Fruit fly (Drosophila melanogaster): Measurements from ENCODE around the gene MED31.

MED31 gene

DNA sequence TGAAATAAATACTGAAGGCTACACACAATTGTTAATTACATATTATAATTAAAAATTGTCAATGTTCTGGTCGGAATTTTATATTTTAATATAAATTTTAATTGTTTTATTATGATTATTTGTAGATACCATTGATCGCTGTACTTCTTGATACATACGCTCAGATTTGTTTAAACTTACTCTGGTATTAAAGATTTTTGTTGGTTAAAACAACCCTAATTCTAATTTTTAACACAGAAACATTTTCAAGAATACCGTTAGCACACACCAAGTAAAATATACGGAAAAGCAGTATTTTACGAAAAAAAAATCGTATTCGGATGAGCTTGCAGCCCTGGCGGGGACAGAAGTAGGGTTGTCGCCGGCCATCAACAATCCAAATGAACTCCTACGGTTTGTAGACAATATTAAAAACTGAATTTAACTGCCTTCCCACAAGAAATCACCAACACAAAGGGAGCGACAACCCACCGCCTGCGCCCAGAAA, at the start of gene MED31, which contains the start of the genes CG9775 and slx1 (continued):
- TF ChIP-seq CG6276 (GFP tag; optimal IDR thresholded peaks at IDR 0.05) (no peak), CG31627 (GFP tag; optimal IDR thresholded peaks at IDR 0.05) (peak; percentile 70), CG9139 (GFP tag; optimal IDR thresholded peaks at IDR 0.05) (no peak), dsx (GFP tag; optimal IDR thresholded peaks at IDR 0.05; ENCODE audit: poor library complexity, severe bottlenecking) (peak; percentile 66), CG8119 (GFP tag; IDR thresholded peaks at IDR 0.05) (no peak; the same call in 2 of the 3 replicates), eg (GFP tag; IDR thresholded peaks at IDR 0.05) (peak; percentile 86; the same call in 2 of the 3 replicates), Blimp-1 (GFP tag; optimal IDR thresholded peaks at IDR 0.05) (no peak), CG6163 (GFP tag; IDR thresholded peaks at IDR 0.05) (peak; percentile 79)

DNA sequence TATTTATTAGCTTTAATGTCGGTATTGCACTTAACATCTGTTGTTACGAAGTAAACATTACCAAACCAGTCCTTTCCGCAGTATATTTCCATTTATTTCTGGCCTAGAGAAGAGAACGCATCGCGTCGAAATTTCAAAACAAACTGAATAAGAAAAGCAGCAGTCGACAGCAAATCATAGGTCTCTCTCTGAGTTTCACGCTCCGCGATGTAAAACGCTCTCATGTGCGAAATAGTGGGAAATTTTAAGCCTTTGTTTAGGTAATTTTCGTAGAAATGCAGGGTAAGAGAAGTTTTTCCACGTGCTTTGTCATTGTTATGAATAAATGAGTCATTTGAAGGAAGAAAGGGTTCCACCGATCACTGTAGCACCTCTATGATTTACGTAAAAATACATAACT, 42.1 kb upstream of the MED31 start:
- no peak for TF ChIP-seq CG8319 (GFP tag; optimal IDR thresholded peaks at IDR 0.05)
- no peak for TF ChIP-seq CG31627 (GFP tag; optimal IDR thresholded peaks at IDR 0.05)

DNA sequence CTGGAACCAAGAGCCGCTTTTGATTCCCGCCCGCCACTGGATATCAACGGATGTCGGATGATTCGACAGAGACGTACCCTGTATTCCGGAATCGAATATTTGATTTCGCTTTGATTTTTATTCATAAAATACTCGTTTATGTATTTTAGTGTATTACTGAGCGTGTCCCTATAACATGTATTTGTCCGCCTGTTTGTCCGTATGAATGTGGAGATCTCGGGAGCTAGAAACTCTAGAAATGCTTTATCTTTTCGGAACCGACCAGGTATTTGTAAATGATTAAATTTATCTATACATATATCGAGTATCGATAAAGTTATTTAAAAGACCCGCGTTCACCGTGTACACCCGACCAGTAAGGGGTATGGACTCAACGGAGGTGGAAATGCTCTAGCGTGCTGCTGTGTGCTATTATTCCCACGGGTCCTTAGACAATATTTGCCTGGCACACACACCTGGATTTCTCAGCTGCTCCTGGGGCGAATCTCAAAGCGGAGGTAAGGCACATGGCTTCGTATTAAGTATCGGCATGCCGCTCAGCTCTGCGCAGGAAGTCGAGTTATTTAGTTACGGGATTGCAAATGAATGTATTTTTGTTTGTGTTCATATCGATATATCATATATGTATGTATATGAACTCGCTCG, 39.8 kb upstream of the MED31 start:
- no peak for TF ChIP-seq CG1621 (tag; optimal IDR thresholded peaks at IDR 0.05)
- TF ChIP-seq Eip75B (GFP tag; optimal IDR thresholded peaks at IDR 0.05), result no peak
- no peak for TF ChIP-seq CG10631 (GFP tag; optimal IDR thresholded peaks at IDR 0.05)
- TF ChIP-seq Met (GFP tag; optimal IDR thresholded peaks at IDR 0.05), result no peak
- TF ChIP-seq Eip78C (GFP tag), result no peak
- TF ChIP-seq fkh (GFP tag; optimal IDR thresholded peaks at IDR 0.05), result peak; percentile 35
- no peak for TF ChIP-seq lz (GFP tag; optimal IDR thresholded peaks at IDR 0.05)
- TF ChIP-seq CG31627 (GFP tag; optimal IDR thresholded peaks at IDR 0.05), result no peak
- TF ChIP-seq CG6854 (GFP tag; optimal IDR thresholded peaks at IDR 0.05), result no peak
- peak; percentile 12 for TF ChIP-seq pdm3 (GFP tag; optimal IDR thresholded peaks at IDR 0.05)
- no peak for TF ChIP-seq acj6 (GFP tag; optimal IDR thresholded peaks at IDR 0.05)
- TF ChIP-seq Blimp-1 (GFP tag; optimal IDR thresholded peaks at IDR 0.05), result no peak
- no peak for TF ChIP-seq CG7368 (GFP tag; optimal IDR thresholded peaks at IDR 0.05)
- TF ChIP-seq CG6163 (GFP tag; IDR thresholded peaks at IDR 0.05), result no peak

DNA sequence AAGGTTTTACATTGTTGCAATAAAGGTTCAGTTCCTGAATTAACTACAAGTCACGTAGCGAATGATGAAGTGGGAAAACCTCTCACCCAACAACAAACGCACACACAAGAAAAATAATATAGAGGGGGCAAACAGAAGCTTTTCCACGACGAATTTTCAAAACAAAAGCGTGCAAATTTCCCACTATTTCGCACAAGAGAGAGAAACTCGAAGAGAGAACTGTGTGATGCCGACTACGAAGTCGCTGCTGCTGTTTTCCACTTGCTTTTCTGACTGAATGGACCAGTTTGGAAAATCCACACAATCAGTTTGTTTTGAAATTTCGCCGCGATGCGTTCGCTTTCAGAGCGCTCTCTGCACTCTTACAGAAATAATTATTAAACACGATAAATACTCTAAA, 29.2 kb upstream of the MED31 start, which contains the start of gene 5-HT2A:
TSS of gene 5-HT2A (plus strand) at position 301 of the 400 bp plus-strand sequence.
- TF ChIP-seq CG11762 (GFP tag; optimal IDR thresholded peaks at IDR 0.05; ENCODE audit: insufficient read depth) (no peak), salr (GFP tag; optimal IDR thresholded peaks at IDR 0.05) (no peak), cyc (GFP tag; optimal IDR thresholded peaks at IDR 0.05) (no peak)

DNA sequence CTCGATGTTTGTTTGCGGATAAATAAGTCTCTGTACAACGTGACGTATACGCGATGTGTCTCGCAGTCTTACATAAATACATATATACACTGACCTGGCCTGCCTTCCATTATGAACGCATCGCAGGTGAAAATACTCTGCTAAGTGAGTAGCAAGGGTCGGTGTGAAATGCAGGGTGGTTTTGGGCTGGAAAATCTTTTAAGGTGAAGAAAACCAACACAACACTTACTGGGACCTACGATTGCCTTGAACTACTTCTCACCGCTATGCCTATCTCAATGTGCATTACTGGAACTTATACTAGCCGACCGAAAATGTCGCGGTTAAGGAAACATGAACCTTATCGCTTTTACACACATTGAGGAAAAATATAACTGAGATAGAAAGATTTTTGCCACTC, 25.6 kb upstream of the MED31 start:
- no peak for TF ChIP-seq Lpt (GFP tag; optimal IDR thresholded peaks at IDR 0.05)
- no peak for TF ChIP-seq Eip75B (GFP tag; optimal IDR thresholded peaks at IDR 0.05)
- TF ChIP-seq salr (GFP tag; optimal IDR thresholded peaks at IDR 0.05), result no peak
- no peak for TF ChIP-seq Hr38 (GFP tag; optimal IDR thresholded peaks at IDR 0.05)
- TF ChIP-seq Blimp-1 (GFP tag; optimal IDR thresholded peaks at IDR 0.05), result no peak
- no peak for TF ChIP-seq CG11762 (GFP tag; optimal IDR thresholded peaks at IDR 0.05; ENCODE audit: insufficient read depth)
- TF ChIP-seq CG6854 (GFP tag; optimal IDR thresholded peaks at IDR 0.05), result no peak
- TF ChIP-seq CG6792 (GFP tag; optimal IDR thresholded peaks at IDR 0.05), result no peak
- no peak for TF ChIP-seq Eip78C (GFP tag)
- TF ChIP-seq CG31627 (GFP tag; optimal IDR thresholded peaks at IDR 0.05), result no peak
- TF ChIP-seq Eip93F (GFP tag; optimal IDR thresholded peaks at IDR 0.05), result no peak
- no peak for TF ChIP-seq Ets21C (GFP tag; optimal IDR thresholded peaks at IDR 0.05)
- no peak for TF ChIP-seq CG9139 (GFP tag; optimal IDR thresholded peaks at IDR 0.05)
- no peak for TF ChIP-seq acj6 (GFP tag; optimal IDR thresholded peaks at IDR 0.05)
- no peak for TF ChIP-seq CG6808 (GFP tag; optimal IDR thresholded peaks at IDR 0.05)
- no peak for TF ChIP-seq CG16779 (tag; optimal IDR thresholded peaks at IDR 0.05)
- TF ChIP-seq fkh (GFP tag; optimal IDR thresholded peaks at IDR 0.05), result no peak

All from whole organism, prepupa.